Worm (Caenorhabditis elegans) whole organism, dauer: Measurements from ENCODE around the gene C45B2.3.

Experiments
- unc-62 ChIP-seq: sonication (generic microtip); optimal IDR thresholded peaks from 2 replicates; lab custom pipeline; 2017; ENCODE audit warnings: missing biosample characterization, missing genetic modification reagents, missing genetic modification characterization

The C45B2.3 gene

DNA sequence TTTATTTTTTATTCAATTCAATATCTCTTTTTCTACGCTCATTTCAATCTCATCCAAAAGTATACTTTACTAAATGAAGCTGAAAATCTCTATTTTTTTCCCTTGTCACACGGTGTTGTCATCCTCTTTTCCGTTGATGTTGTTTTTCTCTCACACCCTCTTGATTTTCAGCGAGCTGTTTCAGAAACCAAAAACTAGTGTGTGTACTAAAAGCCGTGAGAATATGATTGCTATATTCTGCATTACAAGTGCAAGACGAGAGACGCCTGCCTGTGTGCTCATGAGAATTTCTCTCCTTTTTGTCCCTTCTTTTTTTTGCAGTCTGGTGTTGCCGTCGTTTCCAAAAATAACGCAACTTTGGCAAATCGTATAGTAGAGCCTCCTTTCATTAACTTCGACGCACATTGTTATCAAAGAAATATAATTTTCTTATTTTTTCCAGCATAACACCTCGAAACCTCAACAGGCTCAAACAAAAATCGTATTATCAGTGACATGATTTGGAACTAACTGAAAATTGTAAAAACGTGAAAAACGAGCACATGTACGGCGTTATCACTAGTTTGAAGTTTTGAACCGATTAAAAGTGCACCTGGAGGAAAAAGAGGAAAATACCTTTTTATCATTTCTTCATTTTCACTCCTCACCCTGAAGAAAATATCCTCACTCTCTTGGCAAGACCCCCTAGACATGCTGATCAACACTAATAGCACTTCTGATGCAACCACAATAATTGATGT, 35.5 kb downstream of the C45B2.3 start, which contains the start of gene C15H9.2:
Gene C15H9.2, plus strand, starts transcription at position 441 of the 740 bp plus-strand sequence.
- no peak for TF ChIP-seq unc-62

DNA sequence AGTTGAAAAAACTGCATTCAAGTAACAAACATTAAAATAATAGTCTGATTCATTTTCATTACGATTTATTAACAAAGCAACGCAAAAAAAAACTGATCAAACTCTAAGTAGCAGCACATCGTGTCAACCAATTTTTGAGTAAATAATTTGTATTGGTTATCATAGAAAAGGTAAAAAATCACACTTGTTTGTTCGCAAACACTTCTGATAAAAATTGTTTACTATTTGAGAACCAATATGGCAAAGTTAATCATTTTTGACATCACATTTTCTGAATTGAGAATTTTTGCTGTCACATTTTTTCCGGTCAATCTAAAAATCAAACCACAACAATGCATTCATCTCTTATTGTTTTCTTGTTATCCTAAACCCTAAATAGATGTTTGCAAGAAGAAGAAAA, 38.5 kb downstream of the C45B2.3 start:
- no peak for TF ChIP-seq unc-62

DNA sequence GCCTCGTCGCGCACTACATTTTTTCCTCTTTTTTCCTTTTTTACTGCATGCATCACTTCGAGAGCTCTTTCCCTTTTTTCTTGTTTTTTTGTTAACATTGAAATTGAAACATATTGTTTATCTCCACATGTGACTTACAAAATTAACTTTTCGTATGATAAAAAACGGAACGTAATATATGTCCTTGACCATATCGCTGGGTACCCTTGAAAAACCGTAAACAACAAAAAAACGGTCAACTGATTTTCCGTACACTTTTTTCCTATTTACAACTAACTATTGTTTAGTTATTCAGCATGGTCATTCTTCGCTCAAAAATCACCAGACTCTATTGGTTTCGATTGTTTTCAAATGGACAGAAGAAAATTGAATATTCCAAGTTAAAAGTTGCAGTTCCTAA, 39.3 kb downstream of the C45B2.3 start, which contains the start of gene nnt-1:
Gene nnt-1, plus strand, starts transcription at position 286 of the 400 bp plus-strand sequence.
- TF ChIP-seq unc-62 = no peak

DNA sequence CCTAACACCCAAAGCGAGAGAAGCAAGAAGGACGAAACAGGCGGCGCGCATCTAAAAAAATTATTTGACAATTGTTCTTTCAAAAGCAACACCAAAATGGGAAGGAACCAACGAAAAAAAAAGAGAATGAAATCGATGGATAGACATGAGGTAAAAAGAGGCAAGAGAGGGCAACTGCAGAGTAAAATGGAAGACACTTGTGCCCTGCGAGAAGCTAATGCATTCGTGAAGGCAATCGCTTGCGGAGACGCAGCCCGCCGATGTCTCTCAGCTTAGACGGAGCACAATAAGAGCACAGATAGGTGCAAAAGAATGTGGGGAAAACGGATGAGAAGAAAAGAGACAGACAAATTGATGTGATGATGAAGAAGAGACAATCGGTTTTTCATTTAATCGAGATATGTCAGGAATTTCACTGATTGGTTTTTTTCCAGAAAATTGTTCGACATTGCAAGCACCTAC, 45.5 kb downstream of the C45B2.3 start, which contains the start of gene C15H9.9:
Gene C15H9.9, minus strand, starts transcription at position 51 of the 462 bp plus-strand sequence.
- no peak for TF ChIP-seq unc-62

DNA sequence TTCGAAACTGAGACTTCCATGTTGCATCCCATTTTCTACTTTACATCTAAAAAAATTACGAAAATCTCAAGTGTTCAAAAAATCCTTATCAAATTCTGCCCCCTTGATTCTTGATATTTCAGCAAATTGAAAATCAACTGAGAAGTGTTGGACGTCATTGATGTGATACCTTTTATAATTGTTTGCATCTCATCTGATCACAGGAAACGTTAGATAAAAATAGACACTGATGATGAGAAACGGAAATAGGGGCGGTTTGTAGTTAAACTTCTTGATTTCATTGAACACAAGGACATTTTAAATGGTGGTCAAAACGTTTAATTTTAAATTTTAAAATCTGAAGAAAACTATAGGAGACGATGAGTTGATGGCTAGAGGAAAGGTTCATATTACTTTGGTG, 46.0 kb downstream of the C45B2.3 start:
- no peak for TF ChIP-seq unc-62

DNA sequence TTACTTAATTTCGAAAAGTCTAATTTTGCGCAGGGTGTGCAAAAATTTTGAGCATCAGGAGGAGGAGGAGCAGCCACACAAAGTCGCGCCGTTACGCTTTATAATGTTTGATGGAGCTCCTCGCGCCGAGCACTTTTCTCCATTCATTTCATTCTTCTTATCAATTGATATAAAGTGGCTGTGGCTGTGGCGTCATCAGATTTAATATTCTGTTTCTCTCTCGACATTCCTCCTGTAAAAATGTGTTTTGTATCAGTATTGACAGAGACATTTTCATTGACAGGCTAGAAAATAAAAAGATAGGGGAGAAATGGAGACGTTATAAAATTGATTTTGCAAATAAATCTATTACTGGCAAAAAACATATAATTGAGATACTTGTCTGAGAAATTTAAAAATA, 46.5 kb downstream of the C45B2.3 start:
- TF ChIP-seq unc-62 = no peak
